Worm (Caenorhabditis elegans): ENCODE results near the gene C30F2.5.

DNA sequence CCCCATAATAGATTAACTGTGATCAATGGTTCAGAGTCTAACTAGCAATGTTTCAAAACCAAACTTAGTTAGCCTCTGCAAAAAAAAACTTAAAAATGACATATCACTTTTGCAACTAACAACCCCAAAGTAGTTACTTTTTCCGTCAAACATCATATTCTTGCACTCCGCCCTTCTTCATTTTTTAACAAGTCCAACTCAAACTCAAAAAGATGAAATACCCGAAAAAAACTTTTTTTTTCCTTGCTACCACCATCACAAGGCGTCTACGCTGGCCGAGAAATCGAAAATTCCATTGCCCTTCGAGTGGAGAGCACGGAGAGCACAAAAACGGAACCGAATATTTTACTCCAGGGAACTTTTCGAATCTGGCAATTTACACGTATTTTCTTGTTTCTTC lies 11.4 kb downstream of the C30F2.5 start:
- TF ChIP-seq bed-2 (GFP tag; IDR thresholded peaks at IDR 0.05) (no peak), efl-1 (GFP tag; optimal IDR thresholded peaks at IDR 0.05) (no peak), mel-28 (tag; optimal IDR thresholded peaks at IDR 0.05; ENCODE audit: borderline replicate concordance) (no peak), let-607 (tag; optimal IDR thresholded peaks at IDR 0.05) (no peak), B0035.1 (tag; optimal IDR thresholded peaks at IDR 0.05) (no peak), dox-1 (GFP tag; IDR thresholded peaks at IDR 0.05) (no peak), F57C9.4 (tag; optimal IDR thresholded peaks at IDR 0.05) (no peak), Y53F4B.3 (GFP tag; IDR thresholded peaks at IDR 0.05) (no peak), sdz-38 (tag; optimal IDR thresholded peaks at IDR 0.05) (no peak), snpc-1.3 (tag; optimal IDR thresholded peaks at IDR 0.05; ENCODE audit: insufficient read depth) (no peak), T26A5.8 (tag; optimal IDR thresholded peaks at IDR 0.05) (no peak), F10E7.11 (tag; optimal IDR thresholded peaks at IDR 0.05) (no peak), ama-1 (optimal IDR thresholded peaks at IDR 0.05) (no peak), ama-1 (GFP tag; optimal IDR thresholded peaks at IDR 0.05) (no peak), snpc-4 (GFP tag; optimal IDR thresholded peaks at IDR 0.05) (no peak), snpc-4 (tag; optimal IDR thresholded peaks at IDR 0.05) (no peak)

Data from whole organism, young adult.